Worm (Caenorhabditis elegans): ENCODE data around the gene ZK673.2.

DNA sequence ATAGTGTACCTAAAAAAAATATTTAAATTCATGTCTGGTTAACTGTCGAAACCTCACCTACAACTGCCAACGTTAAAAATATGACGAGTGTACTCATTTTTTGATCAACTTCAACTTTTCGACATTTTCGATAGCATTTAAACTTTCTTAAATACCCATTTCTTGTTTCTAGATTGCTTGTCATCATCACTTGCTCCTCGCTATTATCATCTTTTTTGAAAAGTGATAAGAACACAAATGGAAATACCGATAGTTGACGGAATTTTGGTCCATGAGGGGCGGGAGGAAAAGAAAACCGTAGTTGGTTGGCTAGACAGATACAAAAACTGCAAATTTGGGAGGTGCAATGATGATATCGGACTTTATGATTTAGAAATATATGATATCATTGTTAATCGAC lies 22.1 kb downstream of the ZK673.2 start, which contains the start of gene clec-143:
- no peak for TF ChIP-seq attf-4 (tag; optimal IDR thresholded peaks at IDR 0.05)
- TF ChIP-seq unc-39 (tag; optimal IDR thresholded peaks at IDR 0.05), result no peak
- no peak for TF ChIP-seq lsy-2 (tag; optimal IDR thresholded peaks at IDR 0.05)
- TF ChIP-seq lin-39 (tag; optimal IDR thresholded peaks at IDR 0.05), result no peak
- TF ChIP-seq pqm-1 (tag; optimal IDR thresholded peaks at IDR 0.05), result peak; percentile 88
- no peak for TF ChIP-seq nhr-237 (tag; optimal IDR thresholded peaks at IDR 0.05)
- no peak for TF ChIP-seq lin-29 (GFP tag; IDR thresholded peaks at IDR 0.05)
- TF ChIP-seq tra-1 (GFP tag; IDR thresholded peaks at IDR 0.05), result no peak
- no peak for TF ChIP-seq fkh-10 (GFP tag; optimal IDR thresholded peaks at IDR 0.05)
- peak in 1 of 2 experiments; percentile 67 for TF ChIP-seq unc-62 (GFP tag; optimal IDR thresholded peaks at IDR 0.05 in 1 of 2)
- TF ChIP-seq unc-62 (tag; optimal IDR thresholded peaks at IDR 0.05), result no peak
- TF ChIP-seq mxl-2 (GFP tag; conservative IDR thresholded peaks at IDR 0.05), result no peak
- no peak for TF ChIP-seq nhr-77 (tag; optimal IDR thresholded peaks at IDR 0.05)
- TF ChIP-seq ceh-28 (tag; optimal IDR thresholded peaks at IDR 0.05), result no peak

Measured in whole organism, L4 larva.